Fruit fly (Drosophila melanogaster): ENCODE measurements around the gene CG17233.

DNA sequence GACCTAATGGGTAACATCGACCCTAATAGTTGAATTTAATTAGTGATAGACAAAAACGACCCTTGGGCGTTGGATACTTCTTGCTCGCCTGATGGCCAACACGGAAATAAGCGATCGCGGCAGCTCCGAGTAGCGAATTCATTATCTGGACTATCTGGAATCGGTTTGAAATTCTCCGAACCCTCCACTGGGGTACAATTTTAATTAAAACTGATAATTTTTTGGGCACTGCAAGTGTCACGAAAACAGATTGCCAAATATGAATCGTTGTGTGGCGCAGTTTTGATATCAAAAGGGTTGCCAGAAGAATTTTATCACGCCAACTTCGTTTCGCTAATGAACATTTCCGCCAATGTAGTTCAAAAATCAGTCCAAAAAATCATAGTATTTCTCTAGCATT, 31.8 kb downstream of the CG17233 start:
- TF ChIP-seq CG8478 (optimal IDR thresholded peaks at IDR 0.05) (no peak), CTCF (optimal IDR thresholded peaks at IDR 0.05) (no peak)
